Worm (Caenorhabditis elegans) whole organism, young adult: ENCODE data around the gene K01A12.2.

Experiments
- K12H6.12 ChIP-seq: fragments of 200-800 bp; sonication (Bioruptor generic); optimal IDR thresholded peaks from 2 replicates; lab custom pipeline; 2018; ENCODE audit warnings: mild to moderate bottlenecking, missing genetic modification characterization, missing compliant biosample characterization
- Y95B8A.8 ChIP-seq: fragments of 200-800 bp; sonication (Bioruptor generic); IDR thresholded peaks from 2 replicates; pipeline ENCODE4 v1.3.6; 2022; ENCODE audit warnings: missing genetic modification reagents, missing genetic modification characterization, missing compliant biosample characterization
- him-1 ChIP-seq: sonication (generic microtip); optimal IDR thresholded peaks from 2 replicates; lab custom pipeline; 2016; ENCODE audit warnings: missing genotype, missing genetic modification reagents, missing genetic modification characterization, missing compliant biosample characterization
- pha-4 ChIP-seq: fragments of 150-350 bp; sonication (generic microtip); optimal IDR thresholded peaks from 2 replicates; lab custom pipeline; 2014; ENCODE audit warnings: missing biosample characterization, missing genetic modification reagents, missing genetic modification characterization
- sea-2 ChIP-seq: fragments of 200-800 bp; sonication (Bioruptor generic); IDR thresholded peaks from 2 replicates; pipeline ENCODE4 v1.3.6; 2022; ENCODE audit warnings: missing genetic modification characterization, missing compliant biosample characterization
- unc-130 ChIP-seq: sonication (generic microtip); optimal IDR thresholded peaks from 2 replicates; lab custom pipeline; 2016; ENCODE audit warnings: missing genetic modification reagents, missing genetic modification characterization, missing compliant biosample characterization
- zim-3 ChIP-seq: sonication (generic microtip); optimal IDR thresholded peaks from 2 replicates; lab custom pipeline; 2017; ENCODE audit warnings: mild to moderate bottlenecking, missing genetic modification characterization, moderate library complexity, missing compliant biosample characterization

DNA sequence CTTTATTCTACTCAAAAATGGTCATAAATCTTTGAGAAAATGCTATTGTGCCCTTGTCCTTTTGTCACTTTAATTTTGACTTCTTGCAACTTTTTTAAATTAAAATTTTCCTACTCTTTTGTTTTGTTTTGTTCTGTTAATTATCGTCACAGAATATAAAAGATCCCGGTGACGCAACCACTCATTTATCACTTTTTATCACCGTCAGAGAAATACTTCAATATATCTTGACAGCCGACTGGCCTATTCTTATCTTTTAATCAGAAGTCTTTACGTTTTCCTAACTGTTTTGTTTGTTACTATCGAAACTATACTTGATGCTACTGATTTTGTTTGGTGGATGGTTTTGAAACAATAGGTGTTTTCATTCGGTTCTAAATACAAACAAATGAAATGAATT is 42.9 kb downstream of the K01A12.2 start:
- TF ChIP-seq pha-4 (tag; lab: Kevin White, UChicago) (no peak), K12H6.12 (no peak), sea-2 (GFP tag; lab: Robert Waterston, UW) (no peak), unc-130 (no peak), him-1 (no peak), Y95B8A.8 (GFP tag; lab: Robert Waterston, UW) (no peak), zim-3 (tag; lab: Kevin White, UChicago) (no peak)
